Fruit fly (Drosophila melanogaster) whole organism, adult: ENCODE results near the gene CG11360.

Source experiments
- CG11617 ChIP-seq: fragments of 200-800 bp; sonication (Bioruptor generic); optimal IDR thresholded peaks from 2 replicates; lab custom pipeline; 2017; ENCODE audit warnings: mild to moderate bottlenecking, missing biosample characterization, missing genetic modification reagents, missing genetic modification characterization
- CG12768 ChIP-seq: fragments of 200-800 bp; sonication (Bioruptor generic); optimal IDR thresholded peaks from 2 replicates; lab custom pipeline; 2017; ENCODE audit warnings: missing biosample characterization, missing genetic modification characterization, mild to moderate bottlenecking, moderate library complexity, missing genetic modification reagents
- CG14711 ChIP-seq: fragments of 200-800 bp; sonication (Bioruptor generic); optimal IDR thresholded peaks from 2 replicates; lab custom pipeline; 2018; ENCODE audit warnings: missing biosample characterization, mild to moderate bottlenecking, missing genetic modification characterization, moderate library complexity
- CG1620 ChIP-seq: fragments of 200-800 bp; sonication (Bioruptor generic); optimal IDR thresholded peaks from 2 replicates; lab custom pipeline; 2016; ENCODE audit warnings: missing biosample characterization, missing genetic modification characterization
- CG33017 ChIP-seq: fragments of 200-800 bp; sonication (Bioruptor generic); optimal IDR thresholded peaks from 2 replicates; lab custom pipeline; 2018; ENCODE audit warnings: missing biosample characterization, mild to moderate bottlenecking, missing genetic modification characterization, moderate library complexity
- CG5204 ChIP-seq: fragments of 200-800 bp; sonication (Bioruptor generic); optimal IDR thresholded peaks from 2 replicates; lab custom pipeline; 2016; ENCODE audit warnings: missing biosample characterization, missing genetic modification characterization
- CG7045 ChIP-seq: fragments of 200-800 bp; sonication (Bioruptor generic); optimal IDR thresholded peaks from 2 replicates; lab custom pipeline; 2017; ENCODE audit warnings: missing biosample characterization, mild to moderate bottlenecking, missing genetic modification characterization
- CG7101 ChIP-seq: fragments of 200-800 bp; sonication (Bioruptor generic); optimal IDR thresholded peaks from 2 replicates; lab custom pipeline; 2018; ENCODE audit warnings: missing biosample characterization, mild to moderate bottlenecking, missing genetic modification characterization, moderate library complexity
- Clk ChIP-seq: fragments of 200-800 bp; sonication (Bioruptor generic); optimal IDR thresholded peaks from 2 replicates; lab custom pipeline; 2017; ENCODE audit warnings: missing biosample characterization, missing genetic modification characterization
- Crg-1 ChIP-seq: fragments of 200-800 bp; sonication (Bioruptor generic); optimal IDR thresholded peaks from 2 replicates; lab custom pipeline; 2016; ENCODE audit warnings: missing biosample characterization, missing genetic modification characterization
- Hr96 ChIP-seq: fragments of 200-800 bp; sonication (Bioruptor generic); optimal IDR thresholded peaks from 2 replicates; lab custom pipeline; 2016; ENCODE audit warnings: missing biosample characterization, missing genetic modification characterization
- Mnt ChIP-seq: fragments of 200-800 bp; sonication (Bioruptor generic); optimal IDR thresholded peaks from 2 replicates; lab custom pipeline; 2016; ENCODE audit warnings: missing biosample characterization, mild to moderate bottlenecking, missing genetic modification characterization
- bab1 ChIP-seq: fragments of 200-800 bp; sonication (Bioruptor generic); optimal IDR thresholded peaks from 3 replicates; lab custom pipeline; 2019; ENCODE audit warnings: missing biosample characterization, mild to moderate bottlenecking, missing genetic modification characterization, moderate library complexity
- cic ChIP-seq: fragments of 200-800 bp; sonication (Bioruptor generic); optimal IDR thresholded peaks from 2 replicates; lab custom pipeline; 2017; ENCODE audit warnings: missing biosample characterization, mild to moderate bottlenecking, missing genetic modification characterization, moderate library complexity
- cnc ChIP-seq, 2 experiments: fragments of >200 bp; optimal IDR thresholded peaks; 2 replicates each; lab custom pipeline; 2017
- kay ChIP-seq: fragments of 200-800 bp; sonication (Bioruptor generic); peaks from one replicate; lab custom pipeline; 2016; ENCODE audit warnings: missing biosample characterization, missing genetic modification characterization, borderline replicate concordance
- ovo ChIP-seq: fragments of 200-800 bp; sonication (Bioruptor generic); optimal IDR thresholded peaks from 2 replicates; lab custom pipeline; 2016; ENCODE audit warnings: missing biosample characterization, missing genetic modification characterization
- pad ChIP-seq: fragments of 200-800 bp; sonication (Bioruptor generic); optimal IDR thresholded peaks from 3 replicates; lab custom pipeline; 2017; ENCODE audit warnings: missing biosample characterization, missing genetic modification characterization, mild to moderate bottlenecking, moderate library complexity, missing genetic modification reagents
- tj ChIP-seq: fragments of 200-800 bp; sonication (Bioruptor generic); optimal IDR thresholded peaks from 3 replicates; lab custom pipeline; 2017; ENCODE audit warnings: missing biosample characterization, mild to moderate bottlenecking, missing genetic modification characterization, moderate library complexity
- toe ChIP-seq: fragments of 200-800 bp; sonication (Bioruptor generic); optimal IDR thresholded peaks from 2 replicates; lab custom pipeline; 2016; ENCODE audit warnings: missing biosample characterization, missing genetic modification characterization

The CG11360 gene

DNA sequence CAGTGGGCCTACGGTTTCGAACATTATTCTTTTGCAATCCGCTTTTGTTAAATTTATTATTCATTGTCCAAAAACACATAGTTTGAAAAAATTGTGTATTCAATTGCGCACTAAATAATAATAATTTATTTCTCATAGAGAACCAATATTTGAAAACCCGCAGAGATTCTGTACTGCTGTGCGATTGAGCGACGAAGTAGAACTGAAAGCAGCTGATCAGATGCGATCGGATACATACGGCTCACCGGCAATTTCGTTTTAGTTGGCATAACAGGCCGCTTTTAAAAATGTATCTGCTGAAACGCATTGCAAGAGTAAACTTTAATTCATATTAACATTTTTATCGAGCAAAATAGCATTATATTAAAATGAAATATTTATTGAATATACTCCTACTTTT is 24.9 kb downstream of the CG11360 start, which contains the start of gene myo:
Gene myo (minus strand): TSS at position 211 of the 400 bp plus-strand sequence.
- TF ChIP-seq Mnt (GFP tag; lab: Kevin White, UChicago) (peak; percentile 13), CG7101 (peak; percentile 49), CG1620 (GFP tag; lab: Kevin White, UChicago) (peak; percentile 23), CG33017 (tag; lab: Kevin White, UChicago) (peak; percentile 4), toe (no peak), bab1 (GFP tag; lab: Kevin White, UChicago) (peak; percentile 25), CG11617 (GFP tag; lab: Kevin White, UChicago) (peak; percentile 15), CG12768 (GFP tag; lab: Kevin White, UChicago) (peak; percentile 12), tj (GFP tag; lab: Kevin White, UChicago) (no peak)

- TF ChIP-seq bab1 (GFP tag; lab: Kevin White, UChicago) (no peak), CG5204 (peak; percentile 54), CG12768 (GFP tag; lab: Kevin White, UChicago) (no peak), CG7101 (peak; percentile 38), CG33017 (tag; lab: Kevin White, UChicago) (peak; percentile 40), Mnt (GFP tag; lab: Kevin White, UChicago) (peak; percentile 35), cnc (optimal IDR thresholded peaks at IDR 0.05; lab: Kevin White, UChicago) (no peak), kay (peak; percentile 95), tj (GFP tag; lab: Kevin White, UChicago) (peak; percentile 37), cic (no peak), ovo (GFP tag; lab: Kevin White, UChicago) (no peak), CG7045 (peak; percentile 1), pad (GFP tag; lab: Kevin White, UChicago) (peak; percentile 5), CG14711 (tag; lab: Kevin White, UChicago) (peak; percentile 59), Crg-1 (GFP tag; lab: Kevin White, UChicago) (no peak), Hr96 (GFP tag; lab: Kevin White, UChicago) (no peak), CG11617 (GFP tag; lab: Kevin White, UChicago) (peak; percentile 1), Clk (no peak), toe (peak; percentile 49), CG1620 (GFP tag; lab: Kevin White, UChicago) (peak; percentile 51)
Observed at dm6 chr4:696638-697037, 25.7 kb downstream of the CG11360 start.

DNA sequence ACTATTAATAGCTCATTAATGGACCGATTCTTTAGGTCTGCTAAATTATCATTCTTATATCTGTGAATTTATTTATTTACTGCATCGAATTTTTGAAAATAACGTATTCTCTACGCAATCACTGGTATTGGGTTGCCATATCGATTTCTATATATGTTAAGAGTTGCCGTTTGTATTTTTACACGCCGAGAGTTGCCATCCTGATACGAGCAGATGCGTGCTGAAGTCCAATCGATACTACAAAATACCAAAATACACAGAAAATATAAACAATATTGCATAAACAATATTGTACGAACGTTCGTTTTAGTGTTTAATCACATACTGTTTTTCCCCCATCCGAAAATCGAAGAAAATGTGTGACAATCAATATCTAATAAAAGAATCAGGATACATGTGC is 26.5 kb downstream of the CG11360 start, which contains the start of gene ey:
Gene ey (plus strand): TSS at position 227 of the 400 bp plus-strand sequence.
- TF ChIP-seq cic: no peak
- peak; percentile 49 for TF ChIP-seq toe
- peak; percentile 54 for TF ChIP-seq CG1620 (GFP tag; lab: Kevin White, UChicago)
- TF ChIP-seq Mnt (GFP tag; lab: Kevin White, UChicago): no peak
- TF ChIP-seq CG7045: no peak
- no peak for TF ChIP-seq Hr96 (GFP tag; lab: Kevin White, UChicago)
- peak; percentile 13 for TF ChIP-seq CG14711 (tag; lab: Kevin White, UChicago)
- no peak for TF ChIP-seq kay
- no peak for TF ChIP-seq CG7101
- no peak for TF ChIP-seq ovo (GFP tag; lab: Kevin White, UChicago)
- TF ChIP-seq CG5204: peak; percentile 35
- peak; percentile 46 for TF ChIP-seq CG12768 (GFP tag; lab: Kevin White, UChicago)
- no peak for TF ChIP-seq CG11617 (GFP tag; lab: Kevin White, UChicago)
- no peak for TF ChIP-seq pad (GFP tag; lab: Kevin White, UChicago)
- TF ChIP-seq CG33017 (tag; lab: Kevin White, UChicago): no peak
- no peak for TF ChIP-seq tj (GFP tag; lab: Kevin White, UChicago)
- TF ChIP-seq Crg-1 (GFP tag; lab: Kevin White, UChicago): peak; percentile 28

DNA sequence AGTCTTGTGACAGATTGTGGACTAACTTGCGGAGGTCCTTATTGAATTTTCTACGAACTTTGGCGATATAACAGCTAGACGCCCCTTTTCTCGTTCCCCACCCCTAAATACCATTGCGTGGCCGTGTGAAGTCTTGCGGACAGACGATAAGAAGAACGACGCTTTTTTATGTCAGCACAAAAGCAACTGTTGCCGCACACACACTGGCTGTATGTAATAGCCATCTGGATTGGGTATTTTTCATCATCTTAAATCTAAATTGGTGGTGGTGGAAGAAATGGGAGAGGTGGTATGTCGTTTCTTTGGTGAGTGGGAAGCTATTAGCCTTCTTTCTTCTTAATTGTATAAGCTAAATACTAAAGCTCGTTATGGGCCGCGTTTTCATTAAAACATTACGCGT is 31.0 kb downstream of the CG11360 start:
- TF ChIP-seq bab1 (GFP tag; lab: Kevin White, UChicago): no peak
- no peak for TF ChIP-seq toe
- no peak for TF ChIP-seq cic

- no peak for TF ChIP-seq CG7045
- TF ChIP-seq Crg-1 (GFP tag; lab: Kevin White, UChicago): no peak
- TF ChIP-seq toe: no peak
- TF ChIP-seq CG5204: no peak
- TF ChIP-seq CG11617 (GFP tag; lab: Kevin White, UChicago): no peak
- TF ChIP-seq tj (GFP tag; lab: Kevin White, UChicago): no peak
- no peak for TF ChIP-seq bab1 (GFP tag; lab: Kevin White, UChicago)
- no peak for TF ChIP-seq ovo (GFP tag; lab: Kevin White, UChicago)
- TF ChIP-seq pad (GFP tag; lab: Kevin White, UChicago): no peak
- TF ChIP-seq CG33017 (tag; lab: Kevin White, UChicago): no peak
- no peak for TF ChIP-seq CG7101
- TF ChIP-seq Mnt (GFP tag; lab: Kevin White, UChicago): no peak
- TF ChIP-seq Hr96 (GFP tag; lab: Kevin White, UChicago): no peak
- TF ChIP-seq CG1620 (GFP tag; lab: Kevin White, UChicago): no peak
- no peak for TF ChIP-seq CG14711 (tag; lab: Kevin White, UChicago)
- no peak for TF ChIP-seq kay
- no peak for TF ChIP-seq cic
Observed at dm6 chr4:702806-703301, 31.9 kb downstream of the CG11360 start.

DNA sequence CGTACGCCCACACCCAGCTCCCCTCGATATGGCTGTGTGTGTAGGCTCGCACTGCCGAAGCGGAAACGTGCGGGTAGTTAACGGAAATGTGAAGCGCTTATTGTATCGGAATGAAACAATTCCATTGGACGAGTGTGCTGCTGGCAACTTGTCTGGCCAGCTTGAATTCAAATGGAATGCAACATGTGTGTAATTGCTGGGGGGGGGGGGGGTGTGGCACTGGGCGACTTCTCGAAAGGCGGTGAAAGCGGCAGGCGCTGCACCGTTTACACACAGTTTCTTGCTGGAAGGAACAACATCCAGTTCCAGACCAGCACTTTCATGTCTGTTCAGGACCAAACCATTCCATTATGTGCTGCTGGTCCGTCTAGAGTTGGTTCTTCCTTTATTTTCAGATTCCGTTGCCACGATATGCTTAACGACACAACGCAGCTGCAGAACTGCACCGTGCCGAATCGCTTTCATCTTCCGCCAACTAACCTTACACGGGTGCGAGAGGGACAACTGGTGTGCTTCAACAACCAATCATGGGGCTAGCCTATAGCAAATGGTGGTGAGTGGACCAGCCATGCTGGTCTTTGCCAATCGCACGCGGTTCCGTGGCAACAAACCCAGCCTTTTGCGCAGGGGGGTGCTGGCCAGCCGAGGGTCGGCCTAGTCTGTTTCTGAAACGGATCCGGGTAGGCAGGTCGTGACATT is 33.2 kb downstream of the CG11360 start:
- TF ChIP-seq CG12768 (GFP tag; lab: Kevin White, UChicago): no peak
- no peak for TF ChIP-seq CG7101
- TF ChIP-seq CG5204: no peak
- TF ChIP-seq toe: no peak
- TF ChIP-seq CG14711 (tag; lab: Kevin White, UChicago): no peak
- TF ChIP-seq cic: no peak
- TF ChIP-seq CG1620 (GFP tag; lab: Kevin White, UChicago): no peak
- TF ChIP-seq CG11617 (GFP tag; lab: Kevin White, UChicago): no peak
- no peak for TF ChIP-seq tj (GFP tag; lab: Kevin White, UChicago)
